5 worm cellular contexts compared by ENCODE assay signal in the genomic region with DNA sequence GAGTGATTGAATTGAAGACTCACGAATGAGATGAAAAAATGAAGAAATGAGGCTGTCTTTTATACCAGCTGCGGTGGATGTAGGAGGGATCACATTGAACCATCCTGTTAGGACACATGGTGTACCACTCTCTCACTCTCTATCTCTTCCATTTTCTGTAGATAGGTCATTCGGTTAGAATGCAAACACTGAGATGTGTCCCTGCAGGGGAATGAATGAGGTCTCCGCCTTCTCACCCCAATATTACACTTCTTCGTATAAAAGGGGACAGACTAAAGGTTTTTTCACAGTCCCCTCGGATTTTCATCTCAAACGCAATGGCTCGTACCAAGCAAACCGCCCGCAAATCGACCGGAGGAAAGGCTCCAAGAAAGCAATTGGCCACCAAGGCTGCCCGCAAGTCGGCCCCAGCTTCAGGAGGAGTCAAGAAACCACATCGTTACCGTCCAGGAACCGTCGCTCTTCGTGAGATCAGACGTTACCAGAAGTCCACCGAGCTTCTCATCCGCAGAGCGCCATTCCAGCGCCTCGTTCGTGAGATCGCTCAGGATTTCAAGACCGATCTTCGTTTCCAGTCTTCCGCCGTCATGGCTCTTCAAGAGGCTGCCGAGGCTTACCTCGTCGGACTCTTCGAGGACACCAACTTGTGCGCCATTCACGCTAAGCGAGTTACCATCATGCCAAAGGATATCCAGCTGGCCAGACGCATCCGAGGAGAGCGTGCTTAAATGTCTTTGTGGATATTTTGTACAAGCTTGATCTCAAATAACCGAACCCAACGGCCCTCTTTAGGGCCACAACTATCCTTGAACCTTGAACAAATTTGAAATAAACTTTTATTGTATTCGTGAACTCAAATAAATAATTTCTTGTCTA.
TF ChIP-seq lines count a peak whose summit lies in the region.

A gene (plus strand): TSS at position 318 of the 876 bp plus-strand sequence.

TF ChIP-seq in whole organism, L1 larva, 84 proteins besides CTCF, POLR2A, EP300 and RAD21 (continues in another document):
- TF ChIP-seq ceh-82 (tag; optimal IDR thresholded peaks at IDR 0.05; lab: Kevin White, UChicago) (no peak), alr-1 (tag; optimal IDR thresholded peaks at IDR 0.05; lab: Kevin White, UChicago; ENCODE audit: borderline replicate concordance) (no peak), swsn-7 (tag; optimal IDR thresholded peaks at IDR 0.05; lab: Kevin White, UChicago) (peak; percentile 79), nhr-19 (GFP tag; conservative IDR thresholded peaks at IDR 0.05; lab: Robert Waterston, UW) (peak; percentile 16; the same call in 1 of the 2 replicates), unc-130 (tag; optimal IDR thresholded peaks at IDR 0.05; lab: Kevin White, UChicago) (no peak), nhr-20 (tag; optimal IDR thresholded peaks at IDR 0.05; lab: Kevin White, UChicago) (peak; percentile 59), xbp-1 (tag; optimal IDR thresholded peaks at IDR 0.05; lab: Kevin White, UChicago) (peak; percentile 39), lir-3 (tag; optimal IDR thresholded peaks at IDR 0.05; lab: Kevin White, UChicago; ENCODE audit: poor library complexity) (peak; percentile 56), efl-3 (GFP tag; optimal IDR thresholded peaks at IDR 0.05; lab: Kevin White, UChicago) (peak; percentile 82), C16A3.4 (tag; optimal IDR thresholded peaks at IDR 0.05; lab: Kevin White, UChicago) (peak; percentile 61), ztf-4 (tag; optimal IDR thresholded peaks at IDR 0.05; lab: Kevin White, UChicago) (peak; percentile 72), lin-35 (GFP tag; optimal IDR thresholded peaks at IDR 0.05; lab: Kevin White, UChicago) (peak in 1 of 2 experiments; percentile 18), unc-86 (tag; optimal IDR thresholded peaks at IDR 0.05; lab: Kevin White, UChicago) (peak; percentile 75), nhr-76 (tag; optimal IDR thresholded peaks at IDR 0.05; lab: Kevin White, UChicago) (no peak), nhr-11 (tag; optimal IDR thresholded peaks at IDR 0.05; lab: Kevin White, UChicago) (no peak)

TF ChIP-seq in whole organism, L3 larva, 47 proteins besides CTCF, POLR2A, EP300 and RAD21 (continues in another document):
- TF ChIP-seq nhr-77 (tag; optimal IDR thresholded peaks at IDR 0.05; lab: Kevin White, UChicago) (no peak), lsy-12 (tag; optimal IDR thresholded peaks at IDR 0.05; lab: Kevin White, UChicago) (peak; percentile 43), pha-4 (tag; optimal IDR thresholded peaks at IDR 0.05; lab: Kevin White, UChicago) (peak; percentile 42), sea-2 (GFP tag; optimal IDR thresholded peaks at IDR 0.05; lab: Kevin White, UChicago) (no peak), elt-2 (tag; optimal IDR thresholded peaks at IDR 0.05; lab: Kevin White, UChicago) (no peak), lin-15B (tag; optimal IDR thresholded peaks at IDR 0.05; lab: Kevin White, UChicago) (peak; percentile 15), nhr-28 (tag; optimal IDR thresholded peaks at IDR 0.05; lab: Kevin White, UChicago) (no peak), nhr-67 (tag; optimal IDR thresholded peaks at IDR 0.05; lab: Kevin White, UChicago) (no peak), nhr-23 (tag; optimal IDR thresholded peaks at IDR 0.05; lab: Kevin White, UChicago) (peak; percentile 88), unc-39 (tag; optimal IDR thresholded peaks at IDR 0.05; lab: Kevin White, UChicago) (no peak), eor-1 (tag; optimal IDR thresholded peaks at IDR 0.05; lab: Kevin White, UChicago) (no peak), egl-5 (tag; optimal IDR thresholded peaks at IDR 0.05; lab: Kevin White, UChicago) (no peak), jun-1 (tag; optimal IDR thresholded peaks at IDR 0.05; lab: Kevin White, UChicago) (no peak), nhr-237 (tag; optimal IDR thresholded peaks at IDR 0.05; lab: Kevin White, UChicago) (no peak), fkh-10 (GFP tag; optimal IDR thresholded peaks at IDR 0.05; lab: Kevin White, UChicago) (no peak), mml-1 (tag; optimal IDR thresholded peaks at IDR 0.05; lab: Kevin White, UChicago) (no peak), unc-62 (GFP tag; optimal IDR thresholded peaks at IDR 0.05; lab: Kevin White, UChicago) (no peak)

TF ChIP-seq in whole organism, early embryonic, 17 proteins besides CTCF, POLR2A, EP300 and RAD21:
- TF ChIP-seq hmg-4 (GFP tag; optimal IDR thresholded peaks at IDR 0.05; lab: Kevin White, UChicago) (peak; percentile 41), hnd-1 (tag; optimal IDR thresholded peaks at IDR 0.05; lab: Kevin White, UChicago) (no peak), tbx-37 (GFP tag; conservative IDR thresholded peaks at IDR 0.05; lab: Robert Waterston, UW) (no peak), ama-1 (optimal IDR thresholded peaks at IDR 0.05; lab: Kevin White, UChicago) (peak; percentile 99), tra-4 (tag; optimal IDR thresholded peaks at IDR 0.05; lab: Kevin White, UChicago) (peak; percentile 25), F13C5.2 (tag; optimal IDR thresholded peaks at IDR 0.05; lab: Kevin White, UChicago) (peak; percentile 18), sea-1 (GFP tag; conservative IDR thresholded peaks at IDR 0.05; lab: Robert Waterston, UW) (peak; percentile 67; the same call in 1 of the 2 replicates), B0310.2 (tag; optimal IDR thresholded peaks at IDR 0.05; lab: Kevin White, UChicago) (peak; percentile 88), hmbx-1 (tag; optimal IDR thresholded peaks at IDR 0.05; lab: Kevin White, UChicago) (peak; percentile 60), flt-1 (GFP tag; IDR thresholded peaks at IDR 0.05; lab: Robert Waterston, UW) (peak; percentile 65; the same call in 1 of the 2 replicates), ets-7 (tag; optimal IDR thresholded peaks at IDR 0.05; lab: Kevin White, UChicago) (no peak), pes-1 (GFP tag; IDR thresholded peaks at IDR 0.05; lab: Robert Waterston, UW) (peak; percentile 76), scrt-1 (GFP tag; IDR thresholded peaks at IDR 0.05; lab: Robert Waterston, UW) (peak; percentile 78; the same call in 1 of the 2 replicates), ceh-13 (GFP tag; optimal IDR thresholded peaks at IDR 0.05; lab: Kevin White, UChicago) (no peak), aly-1 (tag; optimal IDR thresholded peaks at IDR 0.05; lab: Kevin White, UChicago) (peak; percentile 100), tbx-11 (GFP tag; IDR thresholded peaks at IDR 0.05; lab: Robert Waterston, UW) (no peak), ceh-36 (tag; optimal IDR thresholded peaks at IDR 0.05; lab: Kevin White, UChicago) (peak; percentile 69)

TF ChIP-seq in whole organism, midembryonic, 9 proteins besides CTCF, POLR2A, EP300 and RAD21:
- TF ChIP-seq flt-1 (GFP tag; IDR thresholded peaks at IDR 0.05; lab: Robert Waterston, UW) (peak; percentile 86), cog-1 (tag; optimal IDR thresholded peaks at IDR 0.05; lab: Kevin White, UChicago) (peak; percentile 87), tab-1 (GFP tag; IDR thresholded peaks at IDR 0.05; lab: Robert Waterston, UW) (no peak), ztf-29 (GFP tag; IDR thresholded peaks at IDR 0.05; lab: Robert Waterston, UW) (peak; percentile 14; the same call in 1 of the 2 replicates)

TF ChIP-seq in whole organism, young adult, 124 proteins besides CTCF, POLR2A, EP300 and RAD21:
- no peak for TF ChIP-seq somi-1 (GFP tag; optimal IDR thresholded peaks at IDR 0.05; lab: Kevin White, UChicago)
- TF ChIP-seq lin-35 (GFP tag; optimal IDR thresholded peaks at IDR 0.05; lab: Kevin White, UChicago): no peak
- no peak for TF ChIP-seq attf-6 (GFP tag; IDR thresholded peaks at IDR 0.05; lab: Robert Waterston, UW)
- TF ChIP-seq nfya-2 (GFP tag; IDR thresholded peaks at IDR 0.05; lab: Robert Waterston, UW): no peak
- no peak for TF ChIP-seq F57C9.4 (tag; optimal IDR thresholded peaks at IDR 0.05; lab: Kevin White, UChicago)
- TF ChIP-seq egrh-3 (GFP tag; IDR thresholded peaks at IDR 0.05; lab: Robert Waterston, UW): peak; percentile 49; the same call in 1 of the 2 replicates
- no peak for TF ChIP-seq rcor-1 (GFP tag; IDR thresholded peaks at IDR 0.05; lab: Robert Waterston, UW)
- no peak for TF ChIP-seq cebp-2 (GFP tag; IDR thresholded peaks at IDR 0.05; lab: Robert Waterston, UW)
- TF ChIP-seq sea-2 (GFP tag; IDR thresholded peaks at IDR 0.05; lab: Robert Waterston, UW): no peak
- no peak for TF ChIP-seq F52B5.7 (tag; optimal IDR thresholded peaks at IDR 0.05; lab: Kevin White, UChicago)
- peak; percentile 37; the same call in 1 of the 2 replicates for TF ChIP-seq ekl-4 (GFP tag; IDR thresholded peaks at IDR 0.05; lab: Robert Waterston, UW)
- TF ChIP-seq lag-1 (GFP tag; IDR thresholded peaks at IDR 0.05; lab: Robert Waterston, UW): no peak
- TF ChIP-seq B0019.2 (GFP tag; conservative IDR thresholded peaks at IDR 0.05; lab: Robert Waterston, UW): no peak
- TF ChIP-seq F39B2.1 (GFP tag; IDR thresholded peaks at IDR 0.05; lab: Robert Waterston, UW): peak; percentile 63; the same call in 1 of the 2 replicates
- TF ChIP-seq pbrm-1 (GFP tag; IDR thresholded peaks at IDR 0.05; lab: Robert Waterston, UW): peak; percentile 44; the same call in 1 of the 2 replicates
- no peak for TF ChIP-seq F10E7.11 (tag; optimal IDR thresholded peaks at IDR 0.05; lab: Kevin White, UChicago)
